Fruit fly (Drosophila melanogaster): Measurements from ENCODE around the gene Tom20.

The Tom20 gene

dm6 chr3L:19991714-19992231 is 8.7 kb upstream of the Tom20 start, which contains the start of the genes CG7646 and Nca:
Gene CG7646, plus strand, starts transcription at chr3L:19991887.
Gene Nca, plus strand, starts transcription at chr3L:19991887.
- TF ChIP-seq CG8478 (optimal IDR thresholded peaks at IDR 0.05) (no peak), CTCF (optimal IDR thresholded peaks at IDR 0.05) (no peak)

DNA sequence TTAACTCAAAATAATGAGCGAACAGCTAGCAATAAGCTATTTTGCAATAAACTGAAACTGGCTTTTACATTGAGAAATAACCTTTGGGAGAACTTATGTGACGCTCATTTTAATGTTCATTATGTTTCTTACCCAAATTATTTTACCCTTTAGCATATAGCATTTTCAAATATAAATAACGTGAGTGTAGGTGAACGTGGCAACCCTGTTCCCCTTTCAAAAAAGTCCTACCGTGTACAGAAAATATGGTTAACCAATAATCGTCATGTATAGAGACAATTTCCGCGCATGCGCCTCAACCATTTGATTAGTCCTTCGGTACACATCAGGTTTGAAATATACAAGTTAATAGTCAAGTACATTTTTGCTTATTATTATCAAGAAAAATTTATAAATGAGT is 6.4 kb upstream of the Tom20 start:
- TF ChIP-seq CTCF (optimal IDR thresholded peaks at IDR 0.05) (no peak), CG8478 (optimal IDR thresholded peaks at IDR 0.05) (no peak)

- TF ChIP-seq CTCF (optimal IDR thresholded peaks at IDR 0.05), result peak in 1 of 2 experiments; percentile 41
- TF ChIP-seq CG8478 (optimal IDR thresholded peaks at IDR 0.05), result no peak
These were observed 615 bp downstream of the Tom20 start for dm6 chr3L:20000878-20001640.

dm6 chr3L:20002482-20003234 is 2.2 kb downstream of the Tom20 start, which contains the start of gene CG7668:
Gene CG7668, plus strand, starts transcription at chr3L:20002736.
- TF ChIP-seq CTCF (optimal IDR thresholded peaks at IDR 0.05) (no peak), CG8478 (optimal IDR thresholded peaks at IDR 0.05) (no peak)

- TF ChIP-seq CTCF (optimal IDR thresholded peaks at IDR 0.05) (no peak), CG8478 (optimal IDR thresholded peaks at IDR 0.05) (no peak)
These were observed 2.7 kb downstream of the Tom20 start for dm6 chr3L:20003235-20003493.

- TF ChIP-seq CTCF (optimal IDR thresholded peaks at IDR 0.05) (peak; percentile 86 to 88), CG8478 (optimal IDR thresholded peaks at IDR 0.05) (no peak)
These were observed 4.0 kb downstream of the Tom20 start for dm6 chr3L:20004442-20004869.

DNA sequence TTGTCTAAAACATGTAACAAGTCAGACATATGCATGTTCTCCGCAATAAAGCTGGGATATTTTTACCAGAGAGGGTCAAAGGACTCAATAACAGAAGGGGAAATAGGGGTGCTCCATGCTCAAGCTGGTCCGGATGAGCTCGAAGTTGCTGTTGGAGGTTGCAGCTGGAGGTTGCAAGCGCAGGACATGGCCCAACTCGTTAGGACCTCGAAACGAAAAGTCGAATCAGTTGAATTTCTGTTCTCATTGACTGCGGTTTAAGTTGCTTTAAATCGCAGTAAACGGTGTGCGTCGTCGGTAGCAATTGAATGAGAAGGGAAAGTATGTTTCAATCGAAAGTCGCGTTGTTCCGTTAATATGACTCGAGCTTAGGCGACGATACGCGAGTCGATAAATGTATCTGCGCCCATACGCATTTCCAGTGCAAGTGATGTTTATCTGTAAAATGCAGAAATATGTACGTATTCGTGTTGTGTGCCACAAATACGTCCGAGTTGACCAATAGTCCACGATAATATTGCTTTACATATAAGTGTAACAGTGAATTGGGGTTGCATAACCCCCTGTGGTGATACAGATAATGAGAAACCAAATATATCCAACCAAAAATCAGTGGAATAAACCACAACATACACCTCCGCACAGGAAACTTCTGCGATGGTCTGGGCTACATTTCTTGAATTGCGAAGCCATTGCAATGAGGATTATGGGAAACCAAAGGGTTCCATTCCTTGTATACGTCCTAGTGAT is 4.8 kb downstream of the Tom20 start, which contains the start of gene kug:
TSS of gene kug (plus strand) at position 269 of the 750 bp plus-strand sequence.
- TF ChIP-seq CTCF (optimal IDR thresholded peaks at IDR 0.05), result peak in 1 of 2 experiments; percentile 40
- no peak for TF ChIP-seq CG8478 (optimal IDR thresholded peaks at IDR 0.05)

- no peak for TF ChIP-seq CG8478 (optimal IDR thresholded peaks at IDR 0.05)
- TF ChIP-seq CTCF (optimal IDR thresholded peaks at IDR 0.05), result peak; percentile 20 to 27
These were observed 6.1 kb downstream of the Tom20 start for dm6 chr3L:20006269-20007265.

DNA sequence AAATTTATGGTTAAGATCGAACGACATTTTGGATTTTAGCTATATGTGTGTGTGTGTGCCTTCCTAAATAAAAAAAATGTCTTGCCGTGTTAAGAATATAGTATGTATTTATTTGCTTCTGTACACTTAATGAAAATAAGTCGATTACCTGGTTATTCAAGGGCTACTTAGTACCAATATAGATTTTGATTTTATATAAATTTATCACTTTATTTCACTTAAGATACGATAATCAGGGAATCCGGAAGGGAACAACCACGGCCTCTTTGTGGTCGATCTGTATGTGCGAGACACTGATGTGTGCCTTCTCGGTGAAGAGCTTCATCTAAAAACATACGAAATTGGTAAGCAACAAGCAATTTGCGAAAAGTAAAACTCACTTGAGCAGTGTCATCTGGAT is 27.3 kb downstream of the Tom20 start, which contains the start of gene CG14183:
TSS of gene CG14183 (minus strand) at position 101 of the 400 bp plus-strand sequence.
- TF ChIP-seq CTCF (optimal IDR thresholded peaks at IDR 0.05) (no peak), CG8478 (optimal IDR thresholded peaks at IDR 0.05) (no peak)

dm6 chr3L:20028753-20029152 is 28.3 kb downstream of the Tom20 start, which contains the start of gene Lamtor1:
Gene Lamtor1, minus strand, starts transcription at chr3L:20029020.
- TF ChIP-seq CTCF (optimal IDR thresholded peaks at IDR 0.05) (no peak), CG8478 (optimal IDR thresholded peaks at IDR 0.05) (no peak)

DNA sequence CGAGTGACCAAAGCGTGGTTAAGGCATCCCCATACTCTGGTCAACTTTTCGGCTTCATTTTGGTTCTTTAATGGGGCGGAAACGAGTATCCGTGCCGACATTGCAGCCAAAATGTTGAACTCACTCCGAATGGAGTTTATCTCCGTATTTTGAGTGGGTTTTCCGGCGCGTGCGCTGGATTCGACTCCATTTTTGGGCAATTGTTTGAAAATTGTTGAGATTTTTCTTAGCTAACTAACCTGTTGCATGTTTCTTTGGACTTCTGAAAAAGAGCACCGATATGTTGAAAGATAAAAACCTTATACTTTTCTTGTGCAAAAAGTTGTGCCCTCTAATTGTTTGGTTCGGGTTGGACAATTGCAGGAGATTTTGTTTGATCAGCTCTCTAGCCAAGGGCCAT is 36.2 kb downstream of the Tom20 start:
- TF ChIP-seq CTCF (optimal IDR thresholded peaks at IDR 0.05) (no peak), CG8478 (optimal IDR thresholded peaks at IDR 0.05) (no peak)
